Fruit fly (Drosophila melanogaster) whole organism, adult: ENCODE measurements around the gene CG4970.

Experiments used
- Hr96 ChIP-seq: fragments of 200-800 bp; sonication (Bioruptor generic); optimal IDR thresholded peaks from 2 replicates; lab custom pipeline; 2016; ENCODE audit warnings: missing biosample characterization, missing genetic modification characterization
- tj ChIP-seq: fragments of 200-800 bp; sonication (Bioruptor generic); optimal IDR thresholded peaks from 3 replicates; lab custom pipeline; 2017; ENCODE audit warnings: missing biosample characterization, mild to moderate bottlenecking, missing genetic modification characterization, moderate library complexity

- TF ChIP-seq Hr96 (GFP tag; lab: Kevin White, UChicago) (no peak), tj (GFP tag; lab: Kevin White, UChicago) (no peak)
These were observed 28.6 kb upstream of the CG4970 start for dm6 chr2L:11488465-11489037.
